Worm (Caenorhabditis elegans) whole organism, L4 larva: ENCODE measurements around the gene ZC116.5.

Source experiments
- R02D3.7 ChIP-seq: fragments of 150-350 bp; sonication (generic microtip); optimal IDR thresholded peaks from 3 replicates; lab custom pipeline; 2014; ENCODE audit warnings: missing biosample characterization, missing genetic modification characterization
- T26A8.4 ChIP-seq: fragments of 200-800 bp; sonication (Bioruptor generic); IDR thresholded peaks from 2 replicates; pipeline ENCODE4 v1.3.6; 2022; ENCODE audit warnings: missing genetic modification characterization, missing compliant biosample characterization
- Y75B8A.6 ChIP-seq: fragments of 200-800 bp; sonication (Bioruptor generic); IDR thresholded peaks from 2 replicates; pipeline ENCODE4 v1.3.6; 2022; ENCODE audit warnings: missing genetic modification reagents, missing genetic modification characterization, missing compliant biosample characterization
- ama-1 ChIP-seq: fragments of 150-350 bp; optimal IDR thresholded peaks from 2 replicates; lab custom pipeline; 2014; ENCODE audit warnings: inconsistent platforms, mixed read lengths
- ceh-82 ChIP-seq: sonication (generic microtip); optimal IDR thresholded peaks from 2 replicates; lab custom pipeline; 2017; ENCODE audit warnings: missing biosample characterization, missing genetic modification characterization
- cey-2 ChIP-seq: sonication (generic microtip); optimal IDR thresholded peaks from 3 replicates; lab custom pipeline; 2017; ENCODE audit warnings: missing genetic modification characterization, mild to moderate bottlenecking, missing compliant biosample characterization, antibody characterized with exemption, borderline replicate concordance; ENCODE audit not compliant: insufficient read depth
- daf-12 ChIP-seq: fragments of 150-350 bp; optimal IDR thresholded peaks from 2 replicates; lab custom pipeline; 2014; ENCODE audit warnings: missing biosample characterization, missing genetic modification reagents, missing genetic modification characterization
- dmd-8 ChIP-seq: fragments of 200-800 bp; sonication (Bioruptor generic); IDR thresholded peaks from 2 replicates; pipeline ENCODE4 v1.3.6; 2022; ENCODE audit warnings: missing genetic modification characterization, missing compliant biosample characterization
- duxl-1 ChIP-seq: sonication (generic microtip); optimal IDR thresholded peaks from 2 replicates; lab custom pipeline; 2016; ENCODE audit warnings: mild to moderate bottlenecking, missing genetic modification characterization, moderate library complexity, missing compliant biosample characterization; ENCODE audit not compliant: poor library complexity
- dve-1 ChIP-seq: sonication (generic microtip); optimal IDR thresholded peaks from 2 replicates; lab custom pipeline; 2017; ENCODE audit warnings: antibody characterized with exemption, mild to moderate bottlenecking, missing genetic modification characterization, missing compliant biosample characterization; ENCODE audit not compliant: insufficient read depth
- egl-27 ChIP-seq: sonication (generic microtip); optimal IDR thresholded peaks from 3 replicates; lab custom pipeline; 2017; ENCODE audit warnings: missing biosample characterization, missing genetic modification reagents, missing genetic modification characterization
- hlh-11 ChIP-seq: fragments of 200-800 bp; sonication (Bioruptor generic); optimal IDR thresholded peaks from 2 replicates; lab custom pipeline; 2018; ENCODE audit warnings: mild to moderate bottlenecking, missing genetic modification characterization, missing compliant biosample characterization
- hmg-1.1 ChIP-seq: fragments of 200-800 bp; sonication (Bioruptor generic); IDR thresholded peaks from 2 replicates; pipeline ENCODE4 v1.3.6; 2022; ENCODE audit warnings: missing genetic modification reagents, missing genetic modification characterization, missing compliant biosample characterization
- lim-7 ChIP-seq: fragments of 200-800 bp; sonication (Bioruptor generic); IDR thresholded peaks from 2 replicates; pipeline ENCODE4 v1.3.6; 2022; ENCODE audit warnings: missing genetic modification characterization, missing compliant biosample characterization
- lin-13 ChIP-seq: fragments of 150-350 bp; optimal IDR thresholded peaks from 2 replicates; lab custom pipeline; 2014; ENCODE audit warnings: missing biosample characterization, missing genetic modification reagents, missing genetic modification characterization
- lin-29 ChIP-seq: fragments of 200-800 bp; sonication (Bioruptor generic); IDR thresholded peaks from 2 replicates; pipeline ENCODE4 v1.3.6; 2022; ENCODE audit warnings: missing genetic modification reagents, missing genetic modification characterization, missing compliant biosample characterization
- lsy-2 ChIP-seq, 2 experiments: fragments of 150-350 bp in 1 of 2; sonication (generic microtip) in 1 of 2; optimal IDR thresholded peaks; 2 replicates each; lab custom pipeline; 2014 to 2017; ENCODE audit warnings: missing biosample characterization in 2 of 2, missing genetic modification characterization in 2 of 2
- madf-5 ChIP-seq, 2 experiments: fragments of 200-800 bp; sonication (Bioruptor generic); IDR thresholded peaks; 2 replicates each; pipeline ENCODE4 v1.3.6; 2022; ENCODE audit warnings: missing compliant biosample characterization in 2 of 2, missing genetic modification characterization in 2 of 2
- mdl-1 ChIP-seq, 2 experiments: fragments of 150-350 bp in 1 of 2; sonication (generic microtip) in 1 of 2; optimal IDR thresholded peaks; 2 replicates each; lab custom pipeline; 2014 to 2017; ENCODE audit warnings: missing biosample characterization in 2 of 2, missing genetic modification characterization in 2 of 2
- mep-1 ChIP-seq: fragments of 150-350 bp; sonication (generic microtip); optimal IDR thresholded peaks from 3 replicates; lab custom pipeline; 2014; ENCODE audit warnings: missing biosample characterization, missing genetic modification characterization
- mes-2 ChIP-seq: sonication (generic microtip); optimal IDR thresholded peaks from 2 replicates; lab custom pipeline; 2016; ENCODE audit warnings: missing genotype, mild to moderate bottlenecking, missing genetic modification characterization, missing compliant biosample characterization; ENCODE audit not compliant: poor library complexity, severe bottlenecking
- nhr-111 ChIP-seq: fragments of 200-800 bp; sonication (Bioruptor generic); optimal IDR thresholded peaks from 2 replicates; lab custom pipeline; 2018; ENCODE audit warnings: mild to moderate bottlenecking, missing genetic modification characterization, missing compliant biosample characterization
- nhr-25 ChIP-seq: sonication (generic microtip); optimal IDR thresholded peaks from 2 replicates; lab custom pipeline; 2017; ENCODE audit warnings: missing genetic modification characterization, mild to moderate bottlenecking, missing compliant biosample characterization, antibody characterized with exemption, moderate library complexity, borderline replicate concordance; ENCODE audit not compliant: insufficient read depth
- nhr-28 ChIP-seq: fragments of 150-350 bp; optimal IDR thresholded peaks from 2 replicates; lab custom pipeline; 2014; ENCODE audit warnings: missing biosample characterization, missing genetic modification characterization
- nhr-48 ChIP-seq: sonication (generic microtip); optimal IDR thresholded peaks from 2 replicates; lab custom pipeline; 2016; ENCODE audit warnings: mild to moderate bottlenecking, missing genetic modification characterization, missing compliant biosample characterization
- pqm-1 ChIP-seq: sonication (generic microtip); optimal IDR thresholded peaks from 2 replicates; lab custom pipeline; 2017; ENCODE audit warnings: missing biosample characterization, missing genetic modification characterization
- set-16 ChIP-seq: fragments of 200-800 bp; sonication (Bioruptor generic); IDR thresholded peaks from 2 replicates; pipeline ENCODE4 v1.3.6; 2022; ENCODE audit warnings: missing genetic modification reagents, missing genetic modification characterization, missing compliant biosample characterization
- skn-1 ChIP-seq: fragments of 150-350 bp; optimal IDR thresholded peaks from 2 replicates; lab custom pipeline; 2014; ENCODE audit warnings: missing biosample characterization, missing genetic modification characterization
- snpc-4 ChIP-seq: fragments of 150-350 bp; optimal IDR thresholded peaks from 2 replicates; lab custom pipeline; 2014; ENCODE audit warnings: missing biosample characterization, missing genetic modification characterization
- spr-1 ChIP-seq: sonication (generic microtip); optimal IDR thresholded peaks from 2 replicates; lab custom pipeline; 2016; ENCODE audit warnings: mild to moderate bottlenecking, missing genetic modification characterization, missing compliant biosample characterization
- tra-1 ChIP-seq: fragments of 200-800 bp; sonication (Bioruptor generic); IDR thresholded peaks from 2 replicates; pipeline ENCODE4 v1.3.6; 2022; ENCODE audit warnings: missing genetic modification reagents, missing genetic modification characterization, missing compliant biosample characterization
- unc-39 ChIP-seq: sonication (generic microtip); optimal IDR thresholded peaks from 2 replicates; lab custom pipeline; 2017; ENCODE audit warnings: missing biosample characterization, missing genetic modification characterization
- zag-1 ChIP-seq: fragments of 150-350 bp; optimal IDR thresholded peaks from 2 replicates; lab custom pipeline; 2014; ENCODE audit warnings: missing biosample characterization, missing genetic modification characterization
- zfp-2 ChIP-seq: sonication (generic microtip); optimal IDR thresholded peaks from 2 replicates; lab custom pipeline; 2016; ENCODE audit warnings: mild to moderate bottlenecking, missing genetic modification characterization, missing compliant biosample characterization
- zfp-3 ChIP-seq: fragments of 200-800 bp; sonication (Bioruptor generic); conservative IDR thresholded peaks from 2 replicates; pipeline ENCODE4 v1.3.6; 2022; ENCODE audit warnings: missing genetic modification reagents, missing genetic modification characterization, missing compliant biosample characterization

The ZC116.5 gene

DNA sequence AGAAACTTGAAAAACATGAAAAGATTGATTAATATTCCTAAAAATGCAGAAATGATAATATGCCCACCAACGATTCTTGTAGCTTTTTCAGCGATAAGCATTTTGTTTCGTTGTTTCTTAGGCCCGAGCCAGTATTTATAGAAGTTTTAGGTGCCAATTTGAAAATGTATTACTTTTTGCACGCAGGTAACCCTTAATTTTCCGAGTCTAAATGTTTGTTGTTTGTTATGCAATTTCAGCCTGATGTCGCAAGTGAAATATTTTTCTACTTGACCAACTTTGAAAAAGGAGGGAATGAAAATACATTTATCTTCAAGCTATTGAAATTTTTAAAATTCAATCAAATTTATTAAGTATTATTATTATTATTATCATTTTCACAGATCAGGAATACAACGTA lies 23.3 kb upstream of the ZC116.5 start, which contains the start of gene srx-113:
srx-113 (minus strand) TSS at position 101 of the 400 bp plus-strand sequence.
- TF ChIP-seq mep-1 (no peak), skn-1 (tag; lab: Kevin White, UChicago) (no peak), lsy-2 (tag; optimal IDR thresholded peaks at IDR 0.05; lab: Kevin White, UChicago) (no peak), nhr-48 (tag; lab: Kevin White, UChicago) (no peak), T26A8.4 (GFP tag; lab: Robert Waterston, UW) (no peak), hmg-1.1 (GFP tag; lab: Robert Waterston, UW) (no peak), R02D3.7 (tag; lab: Kevin White, UChicago) (no peak), nhr-25 (no peak), pqm-1 (tag; lab: Kevin White, UChicago) (no peak)

- TF ChIP-seq zfp-2 (tag; lab: Kevin White, UChicago) (no peak), lin-13 (GFP tag; lab: Kevin White, UChicago) (no peak), cey-2 (tag; lab: Kevin White, UChicago) (no peak), tra-1 (GFP tag; lab: Robert Waterston, UW) (no peak), daf-12 (tag; lab: Kevin White, UChicago) (no peak), nhr-28 (tag; lab: Kevin White, UChicago) (no peak)
Observed at ce11 chrV:12629743-12630142, 21.0 kb upstream of the ZC116.5 start, which contains the start of gene F56H9.6. Gene F56H9.6, minus strand, starts transcription at chrV:12629843.

- TF ChIP-seq zfp-3 (no peak), R02D3.7 (tag; lab: Kevin White, UChicago) (no peak), zag-1 (tag; lab: Kevin White, UChicago) (no peak), egl-27 (tag; lab: Kevin White, UChicago) (no peak), mdl-1 (tag; optimal IDR thresholded peaks at IDR 0.05; lab: Kevin White, UChicago) (no peak), nhr-28 (tag; lab: Kevin White, UChicago) (no peak), madf-5 (GFP tag; IDR thresholded peaks at IDR 0.05; lab: Robert Waterston, UW) (no peak), hlh-11 (tag; lab: Kevin White, UChicago) (no peak), nhr-111 (GFP tag; lab: Kevin White, UChicago) (no peak), lim-7 (no peak), unc-39 (no peak), ceh-82 (tag; lab: Kevin White, UChicago) (no peak)
Observed at ce11 chrV:12624371-12624770, 15.6 kb upstream of the ZC116.5 start, which contains the start of gene F56H9.9. Gene F56H9.9, minus strand, starts transcription at chrV:12624471.

DNA sequence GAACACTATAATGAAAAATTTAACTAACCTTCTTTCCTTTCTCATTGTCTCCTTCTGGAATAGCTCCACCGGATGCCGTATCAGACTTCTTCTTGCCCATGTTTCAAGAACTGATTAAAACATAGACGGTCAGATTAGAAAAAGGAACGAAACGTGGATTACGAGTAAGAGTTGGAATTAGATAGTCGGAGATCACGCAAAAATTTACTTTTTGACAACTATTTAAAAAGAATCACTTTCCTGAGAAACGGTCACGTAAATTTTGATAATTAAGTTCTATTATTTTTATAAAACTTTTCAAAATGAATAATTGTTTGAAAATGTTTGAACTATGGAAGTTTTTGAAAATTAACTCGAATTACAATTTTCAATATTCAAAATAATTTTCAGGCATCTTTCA lies 3.4 kb upstream of the ZC116.5 start, which contains the start of gene cyc-2.2:
cyc-2.2 (minus strand) TSS at position 101 of the 400 bp plus-strand sequence.
- TF ChIP-seq ama-1 (lab: Kevin White, UChicago) (no peak), Y75B8A.6 (GFP tag; lab: Robert Waterston, UW) (no peak), duxl-1 (no peak), spr-1 (no peak), set-16 (GFP tag; lab: Robert Waterston, UW) (no peak), snpc-4 (tag; lab: Kevin White, UChicago) (no peak), dve-1 (tag; lab: Kevin White, UChicago) (no peak), T26A8.4 (GFP tag; lab: Robert Waterston, UW) (no peak), lin-29 (GFP tag; lab: Robert Waterston, UW) (no peak), dmd-8 (GFP tag; lab: Robert Waterston, UW) (no peak), mes-2 (tag; lab: Kevin White, UChicago) (no peak)
